Worm (Caenorhabditis elegans): ENCODE results near the gene Y97E10AR.1.

The Y97E10AR.1 gene

ce11 chrV:8031121-8031520 lies 29.9 kb downstream of the Y97E10AR.1 start, which contains the start of gene vars-1:
vars-1 (plus strand) TSS chrV:8031411.
- TF ChIP-seq F13H6.1 (tag; optimal IDR thresholded peaks at IDR 0.05): no peak
- no peak for TF ChIP-seq elt-2 (tag; optimal IDR thresholded peaks at IDR 0.05)
- peak; percentile 0 for TF ChIP-seq nfya-1 (tag; optimal IDR thresholded peaks at IDR 0.05)
- no peak for TF ChIP-seq pha-2 (tag; optimal IDR thresholded peaks at IDR 0.05)
- peak; percentile 54 for TF ChIP-seq unc-55 (GFP tag; optimal IDR thresholded peaks at IDR 0.05)
- TF ChIP-seq C08G9.2 (tag; optimal IDR thresholded peaks at IDR 0.05): no peak
- TF ChIP-seq unc-42 (tag; optimal IDR thresholded peaks at IDR 0.05): peak; percentile 35
- TF ChIP-seq syd-9 (tag; optimal IDR thresholded peaks at IDR 0.05): no peak

ce11 chrV:8034811-8035210 lies 33.5 kb downstream of the Y97E10AR.1 start, which contains the start of gene algn-12:
algn-12 (plus strand) TSS chrV:8035111.
- TF ChIP-seq che-1 (tag; optimal IDR thresholded peaks at IDR 0.05) (no peak), sox-4 (tag; optimal IDR thresholded peaks at IDR 0.05) (no peak), ceh-31 (tag; optimal IDR thresholded peaks at IDR 0.05) (no peak), ceh-14 (tag; optimal IDR thresholded peaks at IDR 0.05) (no peak), ceh-18 (tag; optimal IDR thresholded peaks at IDR 0.05) (no peak), ceh-48 (tag; optimal IDR thresholded peaks at IDR 0.05) (no peak), sdc-2 (tag; optimal IDR thresholded peaks at IDR 0.05) (no peak), K02D7.2 (tag; optimal IDR thresholded peaks at IDR 0.05) (no peak), hlh-8 (tag; optimal IDR thresholded peaks at IDR 0.05) (no peak), unc-86 (tag; optimal IDR thresholded peaks at IDR 0.05) (no peak), eyg-1 (tag; optimal IDR thresholded peaks at IDR 0.05) (no peak), pros-1 (tag; optimal IDR thresholded peaks at IDR 0.05) (no peak), fkh-6 (tag; optimal IDR thresholded peaks at IDR 0.05) (no peak)

ce11 chrV:8035947-8036346 lies 34.7 kb downstream of the Y97E10AR.1 start, which contains the start of gene ZC513.14:
ZC513.14 (minus strand) TSS chrV:8036047.
- no peak for TF ChIP-seq hlh-15 (tag; optimal IDR thresholded peaks at IDR 0.05)
- TF ChIP-seq nhr-11 (tag; optimal IDR thresholded peaks at IDR 0.05): no peak
- no peak for TF ChIP-seq unc-3 (GFP tag; conservative IDR thresholded peaks at IDR 0.05)
- TF ChIP-seq unc-3 (tag; optimal IDR thresholded peaks at IDR 0.05): no peak
- TF ChIP-seq pqm-1 (tag; optimal IDR thresholded peaks at IDR 0.05): no peak
- no peak for TF ChIP-seq che-1 (tag; optimal IDR thresholded peaks at IDR 0.05)
- no peak for TF ChIP-seq ceh-31 (tag; optimal IDR thresholded peaks at IDR 0.05)
- no peak for TF ChIP-seq lim-6 (tag; optimal IDR thresholded peaks at IDR 0.05)
- TF ChIP-seq fkh-10 (GFP tag; optimal IDR thresholded peaks at IDR 0.05): no peak
- no peak for TF ChIP-seq Y22D7AL.16 (tag; optimal IDR thresholded peaks at IDR 0.05)
- no peak for TF ChIP-seq ztf-16 (tag; optimal IDR thresholded peaks at IDR 0.05)
- TF ChIP-seq fkh-6 (tag; optimal IDR thresholded peaks at IDR 0.05): no peak
- TF ChIP-seq ceh-6 (GFP tag; optimal IDR thresholded peaks at IDR 0.05): no peak
- TF ChIP-seq sdc-2 (tag; optimal IDR thresholded peaks at IDR 0.05): no peak
- no peak for TF ChIP-seq K09A11.1 (tag; optimal IDR thresholded peaks at IDR 0.05; ENCODE audit: insufficient read depth)

- TF ChIP-seq dve-1 (tag; optimal IDR thresholded peaks at IDR 0.05) (no peak), gmeb-2 (tag; optimal IDR thresholded peaks at IDR 0.05) (peak; percentile 19), ceh-31 (tag; optimal IDR thresholded peaks at IDR 0.05) (no peak), mec-3 (tag; optimal IDR thresholded peaks at IDR 0.05; ENCODE audit: borderline replicate concordance) (no peak), ceh-6 (GFP tag; optimal IDR thresholded peaks at IDR 0.05) (no peak), ceh-2 (tag; optimal IDR thresholded peaks at IDR 0.05) (no peak), ama-1 (optimal IDR thresholded peaks at IDR 0.05) (peak; percentile 75)
These were observed 37.8 kb downstream of the Y97E10AR.1 start for ce11 chrV:8039085-8039525.
